Worm (Caenorhabditis elegans) whole organism, L3 larva: Measurements from ENCODE around the gene mdmh-35.

ENCODE experiments used
- R02D3.7 ChIP-seq: fragments of 150-350 bp; optimal IDR thresholded peaks from 2 replicates; lab custom pipeline; 2014; ENCODE audit warnings: missing biosample characterization, missing genetic modification characterization
- ZK546.5 ChIP-seq: sonication (generic microtip); optimal IDR thresholded peaks from 2 replicates; lab custom pipeline; 2017; ENCODE audit warnings: missing biosample characterization, missing genetic modification characterization
- aly-2 ChIP-seq: fragments of 150-350 bp; optimal IDR thresholded peaks from 2 replicates; lab custom pipeline; 2014; ENCODE audit warnings: missing biosample characterization, missing genetic modification characterization
- ama-1 ChIP-seq: fragments of 150-350 bp; optimal IDR thresholded peaks from 2 replicates; lab custom pipeline; 2018
- ceh-16 ChIP-seq: sonication (generic microtip); optimal IDR thresholded peaks from 2 replicates; lab custom pipeline; 2017; ENCODE audit warnings: missing biosample characterization, missing genetic modification characterization
- ceh-28 ChIP-seq: fragments of 150-350 bp; optimal IDR thresholded peaks from 2 replicates; lab custom pipeline; 2014; ENCODE audit warnings: missing biosample characterization, missing genetic modification reagents, missing genetic modification characterization
- ceh-82 ChIP-seq: fragments of 150-350 bp; optimal IDR thresholded peaks from 2 replicates; lab custom pipeline; 2014; ENCODE audit warnings: missing biosample characterization, missing genetic modification characterization
- ceh-9 ChIP-seq: sonication (generic microtip); optimal IDR thresholded peaks from 2 replicates; lab custom pipeline; 2018; ENCODE audit warnings: missing biosample characterization, missing genetic modification characterization
- daf-12 ChIP-seq: fragments of 150-350 bp; optimal IDR thresholded peaks from 2 replicates; lab custom pipeline; 2014; ENCODE audit warnings: missing biosample characterization, missing genetic modification reagents, missing genetic modification characterization
- egl-27 ChIP-seq: sonication (generic microtip); optimal IDR thresholded peaks from 4 replicates; lab custom pipeline; 2017; ENCODE audit warnings: missing biosample characterization, missing genetic modification reagents, missing genetic modification characterization
- egl-5 ChIP-seq: fragments of 150-350 bp; optimal IDR thresholded peaks from 2 replicates; lab custom pipeline; 2017; ENCODE audit warnings: missing biosample characterization, missing genetic modification reagents, missing genetic modification characterization, inconsistent platforms
- elt-1 ChIP-seq: fragments of 150-350 bp; optimal IDR thresholded peaks from 2 replicates; lab custom pipeline; 2014; ENCODE audit warnings: missing biosample characterization, missing genetic modification characterization
- elt-2 ChIP-seq: sonication (generic microtip); optimal IDR thresholded peaks from 2 replicates; lab custom pipeline; 2016; ENCODE audit warnings: missing genetic modification reagents, mild to moderate bottlenecking, missing genetic modification characterization, missing compliant biosample characterization
- elt-3 ChIP-seq, 3 experiments: fragments of 150-350 bp in 1 of 3; sonication (generic microtip) in 2 of 3; optimal IDR thresholded peaks; 2 replicates in 2 of 3; 4 replicates in 1 of 3; lab custom pipeline; 2014 to 2017; ENCODE audit warnings: missing biosample characterization in 3 of 3, missing genetic modification characterization in 3 of 3
- eor-1 ChIP-seq, 2 experiments: fragments of 150-350 bp; optimal IDR thresholded peaks; 2 replicates each; lab custom pipeline; 2014 to 2018; ENCODE audit warnings: missing biosample characterization in 2 of 2, missing genetic modification characterization in 2 of 2
- fkh-10 ChIP-seq: sonication (generic microtip); optimal IDR thresholded peaks from 2 replicates; lab custom pipeline; 2017; ENCODE audit warnings: missing biosample characterization, missing genetic modification reagents, missing genetic modification characterization
- fkh-2 ChIP-seq: fragments of 150-350 bp; optimal IDR thresholded peaks from 2 replicates; lab custom pipeline; 2014; ENCODE audit warnings: missing biosample characterization, missing genetic modification reagents, missing genetic modification characterization
- fos-1 ChIP-seq: fragments of 150-350 bp; optimal IDR thresholded peaks from 2 replicates; lab custom pipeline; 2014; ENCODE audit warnings: missing biosample characterization, missing genetic modification characterization
- hmg-11 ChIP-seq: sonication (generic microtip); optimal IDR thresholded peaks from 2 replicates; lab custom pipeline; 2016; ENCODE audit warnings: missing genetic modification characterization, missing compliant biosample characterization
- jun-1 ChIP-seq: fragments of 150-350 bp; optimal IDR thresholded peaks from 2 replicates; lab custom pipeline; 2014; ENCODE audit warnings: missing biosample characterization, missing genetic modification reagents, missing genetic modification characterization
- lin-15B ChIP-seq: fragments of 150-350 bp; optimal IDR thresholded peaks from 2 replicates; lab custom pipeline; 2014; ENCODE audit warnings: missing biosample characterization, missing genetic modification characterization
- lin-39 ChIP-seq: fragments of 150-350 bp; optimal IDR thresholded peaks from 2 replicates; lab custom pipeline; 2018; ENCODE audit warnings: missing biosample characterization, missing genetic modification reagents, missing genetic modification characterization
- lsy-12 ChIP-seq: sonication (generic microtip); optimal IDR thresholded peaks from 2 replicates; lab custom pipeline; 2016; ENCODE audit warnings: mild to moderate bottlenecking, missing genetic modification characterization, missing compliant biosample characterization
- mdl-1 ChIP-seq: fragments of 150-350 bp; optimal IDR thresholded peaks from 2 replicates; lab custom pipeline; 2014; ENCODE audit warnings: missing biosample characterization, missing genetic modification characterization
- mml-1 ChIP-seq: fragments of 150-350 bp; sonication (generic microtip); optimal IDR thresholded peaks from 3 replicates; lab custom pipeline; 2014; ENCODE audit warnings: missing biosample characterization, missing genetic modification characterization
- nfya-1 ChIP-seq: sonication (generic microtip); optimal IDR thresholded peaks from 2 replicates; lab custom pipeline; 2017; ENCODE audit warnings: missing genetic modification characterization, mild to moderate bottlenecking, missing compliant biosample characterization, antibody characterized with exemption, moderate library complexity; ENCODE audit not compliant: insufficient read depth
- nhr-11 ChIP-seq: fragments of 150-350 bp; optimal IDR thresholded peaks from 2 replicates; lab custom pipeline; 2014; ENCODE audit warnings: missing biosample characterization, missing genetic modification characterization
- nhr-12 ChIP-seq: fragments of 150-350 bp; optimal IDR thresholded peaks from 2 replicates; lab custom pipeline; 2014; ENCODE audit warnings: missing biosample characterization, missing genetic modification characterization
- nhr-23 ChIP-seq: fragments of 150-350 bp; optimal IDR thresholded peaks from 2 replicates; lab custom pipeline; 2014; ENCODE audit warnings: missing biosample characterization, missing genetic modification reagents, missing genetic modification characterization
- nhr-237 ChIP-seq: fragments of 150-350 bp; optimal IDR thresholded peaks from 2 replicates; lab custom pipeline; 2014; ENCODE audit warnings: missing biosample characterization, missing genetic modification characterization
- nhr-25 ChIP-seq: sonication (generic microtip); optimal IDR thresholded peaks from 2 replicates; lab custom pipeline; 2017; ENCODE audit warnings: missing biosample characterization, missing genetic modification characterization
- nhr-28 ChIP-seq: fragments of 150-350 bp; optimal IDR thresholded peaks from 2 replicates; lab custom pipeline; 2014; ENCODE audit warnings: missing biosample characterization, missing genetic modification characterization
- nhr-43 ChIP-seq: sonication (generic microtip); optimal IDR thresholded peaks from 2 replicates; lab custom pipeline; 2016; ENCODE audit warnings: mild to moderate bottlenecking, missing genetic modification characterization, missing compliant biosample characterization; ENCODE audit not compliant: poor library complexity, severe bottlenecking
- nhr-67 ChIP-seq: fragments of 150-350 bp; optimal IDR thresholded peaks from 2 replicates; lab custom pipeline; 2014; ENCODE audit warnings: missing biosample characterization, missing genetic modification characterization
- nhr-76 ChIP-seq: fragments of 150-350 bp; sonication (generic microtip); optimal IDR thresholded peaks from 5 replicates; lab custom pipeline; 2014; ENCODE audit warnings: missing biosample characterization, missing genetic modification characterization
- nhr-77 ChIP-seq: fragments of 150-350 bp; optimal IDR thresholded peaks from 2 replicates; lab custom pipeline; 2014; ENCODE audit warnings: missing biosample characterization, missing genetic modification characterization
- pha-4 ChIP-seq: fragments of 150-350 bp; optimal IDR thresholded peaks from 2 replicates; lab custom pipeline; 2014; ENCODE audit warnings: missing biosample characterization, missing genetic modification reagents, missing genetic modification characterization
- pqm-1 ChIP-seq: fragments of 150-350 bp; optimal IDR thresholded peaks from 2 replicates; lab custom pipeline; 2017; ENCODE audit warnings: missing biosample characterization, missing genetic modification characterization, inconsistent platforms
- sea-2 ChIP-seq: fragments of 150-350 bp; sonication (generic microtip); optimal IDR thresholded peaks from 4 replicates; lab custom pipeline; 2014; ENCODE audit warnings: missing biosample characterization, missing genetic modification reagents, missing genetic modification characterization
- skn-1 ChIP-seq: fragments of 150-350 bp; optimal IDR thresholded peaks from 2 replicates; lab custom pipeline; 2014; ENCODE audit warnings: missing biosample characterization, missing genetic modification characterization
- snpc-4 ChIP-seq: fragments of 150-350 bp; optimal IDR thresholded peaks from 2 replicates; lab custom pipeline; 2014; ENCODE audit warnings: missing biosample characterization, missing genetic modification characterization
- tbx-2 ChIP-seq: sonication (generic microtip); optimal IDR thresholded peaks from 2 replicates; lab custom pipeline; 2016; ENCODE audit warnings: mild to moderate bottlenecking, missing genetic modification characterization, missing compliant biosample characterization
- unc-39 ChIP-seq: sonication (generic microtip); optimal IDR thresholded peaks from 4 replicates; lab custom pipeline; 2017; ENCODE audit warnings: missing biosample characterization, missing genetic modification characterization
- unc-62 ChIP-seq: fragments of 150-350 bp; sonication (generic microtip); optimal IDR thresholded peaks from 4 replicates; lab custom pipeline; 2014; ENCODE audit warnings: missing biosample characterization, missing genetic modification reagents, missing genetic modification characterization
- zag-1 ChIP-seq: fragments of 150-350 bp; optimal IDR thresholded peaks from 2 replicates; lab custom pipeline; 2014; ENCODE audit warnings: missing biosample characterization, missing genetic modification characterization
- ztf-11 ChIP-seq: fragments of 150-350 bp; optimal IDR thresholded peaks from 2 replicates; lab custom pipeline; 2014; ENCODE audit warnings: missing biosample characterization, missing genetic modification characterization
- ztf-4 ChIP-seq: fragments of 150-350 bp; optimal IDR thresholded peaks from 2 replicates; lab custom pipeline; 2014; ENCODE audit warnings: missing biosample characterization, missing genetic modification characterization

Gene mdmh-35

ce11 chrII:7891869-7892615 lies 36.5 kb upstream of the mdmh-35 start:
- TF ChIP-seq mml-1 (no peak), jun-1 (tag; lab: Kevin White, UChicago) (no peak), nhr-11 (tag; lab: Kevin White, UChicago) (no peak), nfya-1 (tag; lab: Kevin White, UChicago) (peak; percentile 76), elt-3 (tag; optimal IDR thresholded peaks at IDR 0.05; lab: Kevin White, UChicago) (no peak), unc-39 (tag; lab: Kevin White, UChicago) (no peak), mdl-1 (tag; lab: Kevin White, UChicago) (no peak), zag-1 (no peak), tbx-2 (peak; percentile 24), eor-1 (tag; optimal IDR thresholded peaks at IDR 0.05; lab: Kevin White, UChicago) (no peak), nhr-25 (no peak), elt-2 (tag; lab: Kevin White, UChicago) (peak; percentile 90), ceh-9 (tag; lab: Kevin White, UChicago) (no peak), fos-1 (no peak), nhr-67 (tag; lab: Kevin White, UChicago) (no peak), pqm-1 (tag; lab: Kevin White, UChicago) (peak; percentile 66), ZK546.5 (tag; lab: Kevin White, UChicago) (no peak), nhr-12 (tag; lab: Kevin White, UChicago) (no peak), ceh-28 (tag; lab: Kevin White, UChicago) (no peak), ceh-82 (tag; lab: Kevin White, UChicago) (no peak), pha-4 (tag; lab: Kevin White, UChicago) (peak; percentile 43), lin-15B (tag; lab: Kevin White, UChicago) (no peak), nhr-23 (tag; lab: Kevin White, UChicago) (peak; percentile 11), nhr-76 (tag; lab: Kevin White, UChicago) (no peak), nhr-237 (no peak), aly-2 (tag; lab: Kevin White, UChicago) (no peak), egl-27 (tag; lab: Kevin White, UChicago) (no peak), snpc-4 (tag; lab: Kevin White, UChicago) (no peak), R02D3.7 (tag; lab: Kevin White, UChicago) (no peak), nhr-43 (tag; lab: Kevin White, UChicago) (no peak), egl-5 (tag; lab: Kevin White, UChicago) (peak; percentile 55), unc-62 (GFP tag; lab: Kevin White, UChicago) (peak; percentile 16), hmg-11 (peak; percentile 44), ztf-11 (tag; lab: Kevin White, UChicago) (no peak), lsy-12 (no peak), skn-1 (tag; lab: Kevin White, UChicago) (no peak), lin-39 (tag; lab: Kevin White, UChicago) (peak; percentile 85), ceh-16 (tag; lab: Kevin White, UChicago) (no peak), ama-1 (peak; percentile 2), nhr-77 (tag; lab: Kevin White, UChicago) (no peak), ztf-4 (tag; lab: Kevin White, UChicago) (peak; percentile 32), sea-2 (GFP tag; lab: Kevin White, UChicago) (no peak), fkh-10 (GFP tag; lab: Kevin White, UChicago) (peak; percentile 32), daf-12 (no peak), nhr-28 (no peak), elt-1 (tag; lab: Kevin White, UChicago) (no peak), fkh-2 (tag; lab: Kevin White, UChicago) (no peak)
- TF ChIP-seq, all 47 proteins: peak for 13
